Worm (Caenorhabditis elegans) whole organism, young adult: ENCODE measurements around the gene mdf-1.
A peak's percentile ranks its signal among the peaks of the same experiment; 100 is the strongest.

Experiments
- F10E7.11 ChIP-seq: sonication (generic microtip); optimal IDR thresholded peaks from 2 replicates; lab custom pipeline; 2017; ENCODE audit warnings: mild to moderate bottlenecking, missing genetic modification characterization, moderate library complexity, missing compliant biosample characterization
- F37B4.10 ChIP-seq: fragments of 200-800 bp; sonication (Bioruptor generic); IDR thresholded peaks from 2 replicates; pipeline ENCODE4 v1.3.6; 2022; ENCODE audit warnings: missing genetic modification characterization, missing compliant biosample characterization
- F49E8.2 ChIP-seq: sonication (generic microtip); optimal IDR thresholded peaks from 3 replicates; lab custom pipeline; 2017; ENCODE audit warnings: missing genetic modification characterization, mild to moderate bottlenecking, missing compliant biosample characterization, antibody characterized with exemption, moderate library complexity; ENCODE audit not compliant: insufficient read depth
- F57C9.4 ChIP-seq: sonication (generic microtip); optimal IDR thresholded peaks from 2 replicates; lab custom pipeline; 2017; ENCODE audit warnings: mild to moderate bottlenecking, missing genetic modification characterization, missing compliant biosample characterization
- Y53F4B.3 ChIP-seq: fragments of 200-800 bp; sonication (Bioruptor generic); IDR thresholded peaks from 2 replicates; pipeline ENCODE4 v1.3.6; 2022; ENCODE audit warnings: missing genetic modification reagents, missing genetic modification characterization, missing compliant biosample characterization
- Y67H2A.10 ChIP-seq: fragments of 200-800 bp; sonication (Bioruptor generic); conservative IDR thresholded peaks from 2 replicates; pipeline ENCODE4 v1.3.6; 2022; ENCODE audit warnings: missing genetic modification reagents, missing genetic modification characterization, missing compliant biosample characterization
- ZK185.1 ChIP-seq: sonication (generic microtip); optimal IDR thresholded peaks from 2 replicates; lab custom pipeline; 2016; ENCODE audit warnings: mild to moderate bottlenecking, missing genetic modification characterization, missing compliant biosample characterization; ENCODE audit not compliant: poor library complexity, severe bottlenecking
- akir-1 ChIP-seq: fragments of 200-800 bp; sonication (Bioruptor generic); optimal IDR thresholded peaks from 2 replicates; lab custom pipeline; 2018; ENCODE audit warnings: mild to moderate bottlenecking, missing genetic modification characterization, moderate library complexity, missing compliant biosample characterization
- aptf-2 ChIP-seq: fragments of 200-800 bp; sonication (Bioruptor generic); conservative IDR thresholded peaks from 2 replicates; pipeline ENCODE4 v1.3.6; 2022; ENCODE audit warnings: missing genetic modification reagents, missing genetic modification characterization, missing compliant biosample characterization
- aptf-3 ChIP-seq: fragments of 200-800 bp; sonication (Bioruptor generic); IDR thresholded peaks from 2 replicates; pipeline ENCODE4 v1.3.6; 2022; ENCODE audit warnings: missing genetic modification characterization, missing compliant biosample characterization
- athp-1 ChIP-seq: sonication (generic microtip); optimal IDR thresholded peaks from 2 replicates; lab custom pipeline; 2017; ENCODE audit warnings: mild to moderate bottlenecking, missing genetic modification characterization, missing compliant biosample characterization
- attf-5 ChIP-seq: fragments of 200-800 bp; sonication (Bioruptor generic); optimal IDR thresholded peaks from 2 replicates; lab custom pipeline; 2018; ENCODE audit warnings: mild to moderate bottlenecking, missing genetic modification characterization, missing compliant biosample characterization
- attf-6 ChIP-seq: fragments of 200-800 bp; sonication (Bioruptor generic); IDR thresholded peaks from 2 replicates; pipeline ENCODE4 v1.3.6; 2022; ENCODE audit warnings: missing genetic modification reagents, missing genetic modification characterization, missing compliant biosample characterization
- bed-2 ChIP-seq: fragments of 200-800 bp; sonication (Bioruptor generic); IDR thresholded peaks from 2 replicates; pipeline ENCODE4 v1.3.6; 2022; ENCODE audit warnings: missing genetic modification reagents, missing genetic modification characterization, missing compliant biosample characterization
- cebp-2 ChIP-seq: fragments of 200-800 bp; sonication (Bioruptor generic); IDR thresholded peaks from 2 replicates; pipeline ENCODE4 v1.3.6; 2022; ENCODE audit warnings: missing genetic modification characterization, missing compliant biosample characterization
- ceh-100 ChIP-seq: fragments of 200-800 bp; sonication (Bioruptor generic); IDR thresholded peaks from 2 replicates; pipeline ENCODE4 v1.3.6; 2022; ENCODE audit warnings: missing genetic modification reagents, missing genetic modification characterization, missing compliant biosample characterization
- ceh-91 ChIP-seq: fragments of 200-800 bp; sonication (Bioruptor generic); IDR thresholded peaks from 2 replicates; pipeline ENCODE4 v1.3.6; 2022; ENCODE audit warnings: missing genetic modification reagents, missing genetic modification characterization, missing compliant biosample characterization
- die-1 ChIP-seq: sonication (generic microtip); optimal IDR thresholded peaks from 2 replicates; lab custom pipeline; 2016; ENCODE audit warnings: missing genotype, mild to moderate bottlenecking, missing genetic modification characterization, missing compliant biosample characterization
- dox-1 ChIP-seq: fragments of 200-800 bp; sonication (Bioruptor generic); IDR thresholded peaks from 2 replicates; pipeline ENCODE4 v1.3.6; 2022; ENCODE audit warnings: missing genetic modification reagents, missing genetic modification characterization, missing compliant biosample characterization
- egrh-3 ChIP-seq: fragments of 200-800 bp; sonication (Bioruptor generic); IDR thresholded peaks from 2 replicates; pipeline ENCODE4 v1.3.6; 2022; ENCODE audit warnings: missing genetic modification reagents, missing genetic modification characterization, missing compliant biosample characterization
- him-1 ChIP-seq: sonication (generic microtip); optimal IDR thresholded peaks from 2 replicates; lab custom pipeline; 2016; ENCODE audit warnings: missing genotype, missing genetic modification reagents, missing genetic modification characterization, missing compliant biosample characterization
- hlh-12 ChIP-seq: sonication (generic microtip); optimal IDR thresholded peaks from 2 replicates; lab custom pipeline; 2016; ENCODE audit warnings: missing genetic modification characterization, missing compliant biosample characterization
- hmg-20 ChIP-seq: fragments of 200-800 bp; sonication (Bioruptor generic); IDR thresholded peaks from 2 replicates; pipeline ENCODE4 v1.3.6; 2022; ENCODE audit warnings: missing genetic modification reagents, missing genetic modification characterization, missing compliant biosample characterization
- hrde-1 ChIP-seq: sonication (generic microtip); optimal IDR thresholded peaks from 2 replicates; lab custom pipeline; 2016; ENCODE audit warnings: missing genetic modification characterization, mild to moderate bottlenecking, missing compliant biosample characterization, moderate library complexity, missing genotype, missing genetic modification reagents, borderline replicate concordance
- hsf-1 ChIP-seq: fragments of 200-800 bp; sonication (Bioruptor generic); IDR thresholded peaks from 2 replicates; pipeline ENCODE4 v1.3.6; 2022; ENCODE audit warnings: missing genetic modification reagents, missing genetic modification characterization, missing compliant biosample characterization
- lin-40 ChIP-seq: sonication (generic microtip); optimal IDR thresholded peaks from 2 replicates; lab custom pipeline; 2016; ENCODE audit warnings: missing genetic modification characterization, mild to moderate bottlenecking, missing compliant biosample characterization, missing genotype, missing genetic modification reagents
- madf-10 ChIP-seq: sonication (generic microtip); optimal IDR thresholded peaks from 2 replicates; lab custom pipeline; 2016; ENCODE audit warnings: mild to moderate bottlenecking, missing genetic modification characterization, missing compliant biosample characterization
- mcd-1 ChIP-seq: fragments of 200-800 bp; sonication (Bioruptor generic); IDR thresholded peaks from 2 replicates; pipeline ENCODE4 v1.3.6; 2022; ENCODE audit warnings: missing genetic modification reagents, missing genetic modification characterization, missing compliant biosample characterization
- mel-28 ChIP-seq: sonication (generic microtip); optimal IDR thresholded peaks from 2 replicates; lab custom pipeline; 2016; ENCODE audit warnings: borderline replicate concordance, mild to moderate bottlenecking, missing genetic modification characterization, missing compliant biosample characterization
- nfya-1 ChIP-seq: sonication (generic microtip); optimal IDR thresholded peaks from 2 replicates; lab custom pipeline; 2017; ENCODE audit warnings: antibody characterized with exemption, missing compliant biosample characterization, missing genetic modification characterization, borderline replicate concordance; ENCODE audit not compliant: insufficient read depth
- nhr-120 ChIP-seq: fragments of 200-800 bp; sonication (Bioruptor generic); IDR thresholded peaks from 2 replicates; pipeline ENCODE4 v1.3.6; 2022; ENCODE audit warnings: missing genetic modification characterization, missing compliant biosample characterization
- nhr-80 ChIP-seq: sonication (generic microtip); optimal IDR thresholded peaks from 2 replicates; lab custom pipeline; 2016; ENCODE audit warnings: missing genetic modification characterization, missing compliant biosample characterization
- nhr-90 ChIP-seq: sonication (generic microtip); optimal IDR thresholded peaks from 2 replicates; lab custom pipeline; 2016; ENCODE audit warnings: missing genotype, mild to moderate bottlenecking, missing genetic modification characterization, missing compliant biosample characterization
- pbrm-1 ChIP-seq: fragments of 200-800 bp; sonication (Bioruptor generic); IDR thresholded peaks from 2 replicates; pipeline ENCODE4 v1.3.6; 2022; ENCODE audit warnings: missing genetic modification reagents, missing genetic modification characterization, missing compliant biosample characterization
- rpc-1 ChIP-seq, 2 experiments: fragments of 150-350 bp in 1 of 2; sonication (generic microtip) in 1 of 2; optimal IDR thresholded peaks; 2 replicates each; lab custom pipeline; 2014 to 2018; ENCODE audit warnings: missing biosample characterization in 1 of 2, missing genetic modification characterization in 1 of 2, missing genetic modification reagents in 1 of 2, missing genotype in 1 of 2
- sea-2 ChIP-seq: fragments of 200-800 bp; sonication (Bioruptor generic); IDR thresholded peaks from 2 replicates; pipeline ENCODE4 v1.3.6; 2022; ENCODE audit warnings: missing genetic modification characterization, missing compliant biosample characterization
- snpc-4 ChIP-seq, 5 experiments: fragments of 150-350 bp in 1 of 5; sonication (generic microtip) in 4 of 5; optimal IDR thresholded peaks; 2 replicates each; lab custom pipeline; 2014 to 2018; ENCODE audit warnings: missing genetic modification characterization in 5 of 5, missing biosample characterization in 3 of 5, antibody characterized with exemption in 2 of 5, mild to moderate bottlenecking in 2 of 5, missing compliant biosample characterization in 2 of 5, missing genotype in 2 of 5, moderate library complexity in 2 of 5, missing genetic modification reagents in 1 of 5
- sptf-2 ChIP-seq: fragments of 200-800 bp; sonication (Bioruptor generic); optimal IDR thresholded peaks from 2 replicates; lab custom pipeline; 2018; ENCODE audit warnings: mild to moderate bottlenecking, missing genetic modification characterization, missing compliant biosample characterization
- tbx-9 ChIP-seq: sonication (generic microtip); optimal IDR thresholded peaks from 2 replicates; lab custom pipeline; 2016; ENCODE audit warnings: borderline replicate concordance, missing genetic modification characterization, inconsistent platforms, missing compliant biosample characterization
- tlf-1 ChIP-seq: fragments of 200-800 bp; sonication (Bioruptor generic); optimal IDR thresholded peaks from 2 replicates; lab custom pipeline; 2018; ENCODE audit warnings: mild to moderate bottlenecking, missing genetic modification characterization, missing compliant biosample characterization
- unc-130 ChIP-seq: sonication (generic microtip); optimal IDR thresholded peaks from 2 replicates; lab custom pipeline; 2016; ENCODE audit warnings: missing genetic modification reagents, missing genetic modification characterization, missing compliant biosample characterization
- zfh-2 ChIP-seq: fragments of 200-800 bp; sonication (Bioruptor generic); conservative IDR thresholded peaks from 2 replicates; pipeline ENCODE4 v1.3.6; 2022; ENCODE audit warnings: missing genetic modification reagents, missing genetic modification characterization, missing compliant biosample characterization
- zim-3 ChIP-seq: sonication (generic microtip); optimal IDR thresholded peaks from 2 replicates; lab custom pipeline; 2017; ENCODE audit warnings: mild to moderate bottlenecking, missing genetic modification characterization, moderate library complexity, missing compliant biosample characterization
- ztf-26 ChIP-seq: sonication (generic microtip); optimal IDR thresholded peaks from 2 replicates; lab custom pipeline; 2017; ENCODE audit warnings: missing genetic modification characterization, missing compliant biosample characterization
- ztf-3 ChIP-seq: fragments of 200-800 bp; sonication (Bioruptor generic); optimal IDR thresholded peaks from 2 replicates; lab custom pipeline; 2018; ENCODE audit warnings: mild to moderate bottlenecking, missing genetic modification characterization, missing compliant biosample characterization

mdf-1 gene

ce11 chrV:9503152-9503817, 40.7 kb downstream of the mdf-1 start (continued):
- TF ChIP-seq ztf-26 (tag; lab: Kevin White, UChicago) = peak; percentile 70
- TF ChIP-seq nfya-1 = no peak
- peak; percentile 92 for TF ChIP-seq zim-3 (tag; lab: Kevin White, UChicago)
- no peak for TF ChIP-seq F10E7.11 (tag; lab: Kevin White, UChicago)
- TF ChIP-seq F49E8.2 = no peak
- peak; percentile 81 for TF ChIP-seq ZK185.1 (tag; lab: Kevin White, UChicago)
- TF ChIP-seq tlf-1 (GFP tag; lab: Kevin White, UChicago) = no peak
- peak; percentile 41 for TF ChIP-seq madf-10
- peak; percentile 16; the same call in 1 of the 2 replicates for TF ChIP-seq ceh-100 (GFP tag; lab: Robert Waterston, UW)
- TF ChIP-seq mcd-1 (GFP tag; lab: Robert Waterston, UW) = no peak; the same call in 1 of the 2 replicates
- no peak for TF ChIP-seq akir-1
- no peak for TF ChIP-seq ceh-91 (GFP tag; lab: Robert Waterston, UW)
- TF ChIP-seq nhr-80 (tag; lab: Kevin White, UChicago) = no peak
- peak; percentile 88 for TF ChIP-seq him-1 (tag; lab: Kevin White, UChicago)
- peak; percentile 74 for TF ChIP-seq die-1
- no peak for TF ChIP-seq aptf-2 (GFP tag; lab: Robert Waterston, UW)
- TF ChIP-seq hsf-1 (GFP tag; lab: Robert Waterston, UW) = peak; percentile 61; the same call in 1 of the 2 replicates
- no peak for TF ChIP-seq F57C9.4 (tag; lab: Kevin White, UChicago)
- no peak for TF ChIP-seq bed-2 (GFP tag; lab: Robert Waterston, UW)
- TF ChIP-seq nhr-90 (tag; lab: Kevin White, UChicago) = peak; percentile 58
- peak; percentile 36 for TF ChIP-seq ztf-3 (GFP tag; lab: Kevin White, UChicago)
- TF ChIP-seq pbrm-1 (GFP tag; lab: Robert Waterston, UW) = peak; percentile 44; the same call in 1 of the 2 replicates
- TF ChIP-seq tbx-9 = no peak
- TF ChIP-seq hmg-20 = peak; percentile 72; the same call in 1 of the 2 replicates
- peak; percentile 47 for TF ChIP-seq sptf-2 (GFP tag; lab: Kevin White, UChicago)
- TF ChIP-seq snpc-4 (GFP tag; optimal IDR thresholded peaks at IDR 0.05; lab: Kevin White, UChicago) = peak; percentile 82
- TF ChIP-seq snpc-4 (tag; optimal IDR thresholded peaks at IDR 0.05; lab: Kevin White, UChicago) = peak; percentile 89 to 95 (median 92)
- no peak for TF ChIP-seq Y53F4B.3 (GFP tag; lab: Robert Waterston, UW)
- peak; percentile 92; the same call in 1 of the 2 replicates for TF ChIP-seq nhr-120 (GFP tag; lab: Robert Waterston, UW)
- TF ChIP-seq athp-1 (tag; lab: Kevin White, UChicago) = peak; percentile 27
- TF ChIP-seq hlh-12 = no peak
- TF ChIP-seq mel-28 (tag; lab: Kevin White, UChicago) = no peak
- 0 out of 2 replicates have a peak, but pooled peaks have one; percentile 77 for TF ChIP-seq aptf-3

- TF ChIP-seq attf-5 (GFP tag; lab: Kevin White, UChicago) (no peak), egrh-3 (GFP tag; lab: Robert Waterston, UW) (no peak), F57C9.4 (tag; lab: Kevin White, UChicago) (no peak)
Measured at ce11 chrV:9500826-9501451, 43.1 kb downstream of the mdf-1 start, which contains the start of gene swt-5. TSS of gene swt-5 (plus strand) at chrV:9501401.

DNA sequence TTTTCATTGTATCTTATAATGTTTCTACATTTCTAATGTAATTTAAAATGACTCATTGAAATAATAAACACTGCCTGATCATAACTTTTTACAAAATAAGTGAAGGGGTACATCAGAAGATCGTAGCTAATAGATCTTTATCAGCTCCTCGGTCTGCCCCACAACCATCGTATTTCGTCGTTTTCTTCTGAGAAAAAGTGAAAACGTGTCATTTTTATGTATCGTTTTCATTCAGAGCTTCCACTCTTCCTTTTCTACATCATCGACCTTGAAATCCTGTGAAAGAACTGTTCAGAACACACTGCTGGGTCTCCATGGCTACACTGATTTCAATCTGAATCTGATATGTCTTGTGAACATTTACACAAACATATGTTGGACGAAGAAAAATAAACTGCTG, 44.7 kb downstream of the mdf-1 start:
- TF ChIP-seq zfh-2 (GFP tag; lab: Robert Waterston, UW) (no peak), unc-130 (GFP tag; lab: Kevin White, UChicago) (no peak), hrde-1 (tag; lab: Kevin White, UChicago) (no peak), rpc-1 (optimal IDR thresholded peaks at IDR 0.05; lab: Kevin White, UChicago) (no peak), rpc-1 (tag; optimal IDR thresholded peaks at IDR 0.05; lab: Kevin White, UChicago) (no peak), sea-2 (GFP tag; lab: Robert Waterston, UW) (no peak), dox-1 (GFP tag; lab: Robert Waterston, UW) (no peak), attf-6 (no peak), F37B4.10 (no peak), nhr-120 (GFP tag; lab: Robert Waterston, UW) (no peak), lin-40 (no peak), Y67H2A.10 (GFP tag; lab: Robert Waterston, UW) (no peak), cebp-2 (GFP tag; lab: Robert Waterston, UW) (no peak)
